Fruit fly (Drosophila melanogaster) S2 (cell line): ENCODE measurements around the gene CG13471.
A peak's percentile ranks its signal among the peaks of the same experiment; 100 is the strongest.

ENCODE experiments used
- CG8478 ChIP-seq: fragments of >200 bp; optimal IDR thresholded peaks from 2 replicates; lab custom pipeline; 2018
- CTCF ChIP-seq, 2 experiments: fragments of >200 bp; optimal IDR thresholded peaks; 2 replicates each; lab custom pipeline; 2018

CG13471 gene

dm6 chr3L:14733417-14733816 lies at the start of gene CG13471:
CG13471 (minus strand) TSS chr3L:14733517.
- TF ChIP-seq CTCF (optimal IDR thresholded peaks at IDR 0.05; lab: Kevin White, UChicago), result no peak

- TF ChIP-seq CG8478, result no peak
- no peak for TF ChIP-seq CTCF (optimal IDR thresholded peaks at IDR 0.05; lab: Kevin White, UChicago)
Measured at dm6 chr3L:14782626-14783362, 49.5 kb upstream of the CG13471 start.

DNA sequence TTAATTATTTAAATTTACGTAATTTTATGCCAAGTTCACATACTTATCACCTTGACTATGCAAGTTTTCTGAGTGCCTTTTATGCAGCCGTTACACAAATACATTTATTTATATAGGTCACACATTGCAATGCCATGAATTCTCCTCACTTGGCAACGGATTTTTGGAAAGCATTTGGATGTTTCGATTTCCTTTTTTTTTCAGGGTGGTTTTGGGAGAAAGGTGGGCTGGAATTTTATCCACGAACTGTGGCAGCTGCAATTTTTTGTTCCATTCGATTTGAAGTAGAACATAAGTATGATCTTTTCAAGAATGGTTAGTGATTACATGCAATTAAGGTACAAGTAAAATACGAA lies 48.5 kb upstream of the CG13471 start:
- no peak for TF ChIP-seq CG8478
- TF ChIP-seq CTCF (optimal IDR thresholded peaks at IDR 0.05; lab: Kevin White, UChicago), result no peak

- TF ChIP-seq CG8478, result no peak
Measured at dm6 chr3L:14781082-14781862, 48.0 kb upstream of the CG13471 start.

DNA sequence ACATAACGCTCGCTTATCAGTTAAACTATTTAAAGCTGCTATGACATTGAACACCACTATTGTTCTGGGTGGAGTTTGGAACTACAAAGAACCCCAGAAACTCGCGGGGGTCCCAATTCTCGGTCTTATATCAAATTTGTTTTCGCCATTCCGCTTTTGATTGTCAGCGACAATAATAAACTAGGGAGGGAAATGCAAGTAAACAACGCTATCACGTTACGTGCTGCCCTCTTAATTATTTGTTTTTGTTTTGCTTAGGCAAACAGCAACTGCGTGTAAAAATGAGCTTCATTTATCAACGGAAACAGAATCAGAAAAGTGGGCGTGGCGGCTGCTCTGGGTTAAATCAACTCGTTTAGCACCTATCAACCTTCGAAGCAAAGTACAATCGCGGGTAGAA lies 46.9 kb upstream of the CG13471 start:
- no peak for TF ChIP-seq CTCF (optimal IDR thresholded peaks at IDR 0.05; lab: Kevin White, UChicago)
- TF ChIP-seq CG8478, result no peak

dm6 chr3L:14779289-14779688 lies 46.0 kb upstream of the CG13471 start:
- TF ChIP-seq CTCF (optimal IDR thresholded peaks at IDR 0.05; lab: Kevin White, UChicago), result no peak
- no peak for TF ChIP-seq CG8478

dm6 chr3L:14775711-14776660 lies 42.7 kb upstream of the CG13471 start, which contains the start of gene mop:
mop (minus strand) TSS chr3L:14776129.
- TF ChIP-seq CG8478 (no peak), CTCF (optimal IDR thresholded peaks at IDR 0.05; lab: Kevin White, UChicago) (no peak)

DNA sequence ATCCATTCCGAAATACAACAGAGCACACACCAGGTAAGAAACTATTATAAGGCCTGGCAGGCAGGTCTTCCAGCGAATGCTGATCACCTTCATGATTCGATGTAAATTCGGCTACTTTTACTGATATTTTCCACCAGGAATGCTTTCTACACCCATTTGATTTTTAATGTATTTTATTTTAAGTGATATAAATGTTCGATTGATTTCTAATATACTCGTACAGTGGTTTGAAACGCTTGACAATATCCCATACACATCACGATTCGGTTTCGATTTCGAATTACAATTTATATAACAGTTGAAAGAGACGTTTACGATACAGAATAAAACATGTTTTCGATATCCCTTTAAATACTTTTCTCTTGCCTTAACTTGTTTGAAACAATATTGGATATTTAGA lies 35.9 kb upstream of the CG13471 start, which contains the start of gene Mgat4b:
TSS of gene Mgat4b (minus strand) at position 101 of the 400 bp plus-strand sequence.
- TF ChIP-seq CG8478 (no peak), CTCF (optimal IDR thresholded peaks at IDR 0.05; lab: Kevin White, UChicago) (no peak)

dm6 chr3L:14761837-14762785 lies 28.8 kb upstream of the CG13471 start, which contains the start of the genes Tsen34 and Mgat4a:
Tsen34 (minus strand) TSS chr3L:14761844.
Mgat4a (plus strand) TSS chr3L:14762028.
- peak in 1 of 2 experiments; percentile 29 for TF ChIP-seq CTCF (optimal IDR thresholded peaks at IDR 0.05; lab: Kevin White, UChicago)
- no peak for TF ChIP-seq CG8478

- TF ChIP-seq CG8478, result no peak
- no peak for TF ChIP-seq CTCF (optimal IDR thresholded peaks at IDR 0.05; lab: Kevin White, UChicago)
Measured at dm6 chr3L:14760949-14761348, 27.6 kb upstream of the CG13471 start, which contains the start of gene Trl. Trl (minus strand) TSS chr3L:14761049.

- TF ChIP-seq CTCF (optimal IDR thresholded peaks at IDR 0.05; lab: Kevin White, UChicago), result no peak
- no peak for TF ChIP-seq CG8478
Measured at dm6 chr3L:14759984-14760626, 26.8 kb upstream of the CG13471 start.

- no peak for TF ChIP-seq CG8478
- TF ChIP-seq CTCF (optimal IDR thresholded peaks at IDR 0.05; lab: Kevin White, UChicago), result no peak
Measured at dm6 chr3L:14759097-14759795, 25.9 kb upstream of the CG13471 start.

- TF ChIP-seq CG8478 (no peak), CTCF (optimal IDR thresholded peaks at IDR 0.05; lab: Kevin White, UChicago) (no peak)
Measured at dm6 chr3L:14758730-14759096, 25.4 kb upstream of the CG13471 start.
